Worm (Caenorhabditis elegans): ENCODE data around the gene C18D4.3.

- TF ChIP-seq nhr-28 (tag; optimal IDR thresholded peaks at IDR 0.05) (no peak), lin-13 (tag; optimal IDR thresholded peaks at IDR 0.05) (no peak), nhr-12 (tag; optimal IDR thresholded peaks at IDR 0.05) (no peak), nhr-76 (tag; optimal IDR thresholded peaks at IDR 0.05) (no peak), unc-62 (GFP tag; optimal IDR thresholded peaks at IDR 0.05) (no peak), elt-3 (tag; optimal IDR thresholded peaks at IDR 0.05) (no peak), zip-8 (tag; optimal IDR thresholded peaks at IDR 0.05) (no peak), mls-2 (tag; optimal IDR thresholded peaks at IDR 0.05) (no peak), nhr-2 (tag; optimal IDR thresholded peaks at IDR 0.05) (no peak)
Measured at ce11 chrV:17549362-17549761, 16.8 kb upstream of the C18D4.3 start, which contains the start of gene fbxa-176.
